Worm (Caenorhabditis elegans): ENCODE measurements around the gene D1005.5.

ce11 chrX:1521387-1521786 lies 48.6 kb upstream of the D1005.5 start, which contains the start of gene toca-1:
- no peak for TF ChIP-seq mep-1 (tag; optimal IDR thresholded peaks at IDR 0.05)
- TF ChIP-seq fkh-8 (tag; optimal IDR thresholded peaks at IDR 0.05) = no peak
